Worm (Caenorhabditis elegans) whole organism, L1 larva: Measurements from ENCODE around the gene wrm-1.

Experiments used
- hlh-17 ChIP-seq: fragments of 200-800 bp; sonication (Bioruptor generic); optimal IDR thresholded peaks from 2 replicates; lab custom pipeline; 2018; ENCODE audit warnings: missing genetic modification characterization, mild to moderate bottlenecking, missing compliant biosample characterization, moderate library complexity, borderline replicate concordance
- nhr-47 ChIP-seq: sonication (generic microtip); optimal IDR thresholded peaks from 2 replicates; lab custom pipeline; 2016; ENCODE audit warnings: mild to moderate bottlenecking, missing genetic modification characterization, moderate library complexity, missing compliant biosample characterization
- tlp-1 ChIP-seq: fragments of 150-350 bp; optimal IDR thresholded peaks from 2 replicates; lab custom pipeline; 2014; ENCODE audit warnings: missing biosample characterization, missing genetic modification characterization

DNA sequence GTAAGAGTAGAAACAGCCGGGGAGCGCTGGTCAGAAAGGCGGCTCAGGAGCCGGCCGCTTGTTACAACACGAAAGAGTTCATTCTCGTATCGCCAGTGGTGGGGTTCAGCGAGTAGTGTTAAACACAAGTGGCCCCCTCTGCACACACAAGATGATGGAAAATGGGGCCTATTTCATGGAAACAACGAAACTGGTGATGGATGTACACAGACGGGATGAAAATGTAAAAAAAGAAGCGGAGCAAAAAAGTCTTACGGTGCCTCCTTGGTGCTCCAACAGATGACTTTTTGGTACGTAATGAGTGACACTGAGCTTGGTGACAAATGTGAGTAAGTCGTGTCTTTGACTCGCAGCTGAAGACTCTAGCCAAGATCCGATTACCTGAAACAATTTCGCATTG lies 14.6 kb upstream of the wrm-1 start:
- no peak for TF ChIP-seq tlp-1 (tag; lab: Kevin White, UChicago)
- TF ChIP-seq nhr-47 (tag; lab: Kevin White, UChicago), result no peak
- no peak for TF ChIP-seq hlh-17 (GFP tag; lab: Kevin White, UChicago)
